Worm (Caenorhabditis elegans) whole organism, mixed stage, embryonic: ENCODE results near the gene cest-6.

Experiments
- blmp-1 ChIP-seq: fragments of 150-350 bp; optimal IDR thresholded peaks from 2 replicates; lab custom pipeline; 2014; ENCODE audit warnings: missing biosample characterization, missing genetic modification characterization
- ces-1 ChIP-seq: fragments of 150-350 bp; optimal IDR thresholded peaks from 2 replicates; lab custom pipeline; 2014; ENCODE audit warnings: missing biosample characterization, missing genetic modification reagents, missing genetic modification characterization
- elt-1 ChIP-seq: sonication (generic microtip); optimal IDR thresholded peaks from 2 replicates; lab custom pipeline; 2017; ENCODE audit warnings: missing genetic modification characterization, mild to moderate bottlenecking, missing compliant biosample characterization, antibody characterized with exemption, moderate library complexity, borderline replicate concordance; ENCODE audit not compliant: insufficient read depth
- flh-1 ChIP-seq: fragments of 200-800 bp; sonication (Bioruptor generic); optimal IDR thresholded peaks from 2 replicates; lab custom pipeline; 2018; ENCODE audit warnings: mild to moderate bottlenecking, missing genetic modification characterization, moderate library complexity, missing compliant biosample characterization
- lsy-2 ChIP-seq: fragments of 150-350 bp; optimal IDR thresholded peaks from 2 replicates; lab custom pipeline; 2014; ENCODE audit warnings: missing biosample characterization, missing genetic modification characterization
- mab-5 ChIP-seq: fragments of 150-350 bp; optimal IDR thresholded peaks from 2 replicates; lab custom pipeline; 2014; ENCODE audit warnings: missing biosample characterization, missing genetic modification characterization
- mep-1 ChIP-seq: fragments of 150-350 bp; optimal IDR thresholded peaks from 2 replicates; lab custom pipeline; 2017; ENCODE audit warnings: missing biosample characterization, missing genetic modification reagents, missing genetic modification characterization, inconsistent platforms
- nhr-237 ChIP-seq: fragments of 150-350 bp; optimal IDR thresholded peaks from 2 replicates; lab custom pipeline; 2014; ENCODE audit warnings: missing biosample characterization, missing genetic modification characterization
- nhr-76 ChIP-seq: sonication (generic microtip); optimal IDR thresholded peaks from 2 replicates; lab custom pipeline; 2017; ENCODE audit warnings: missing biosample characterization, missing genetic modification characterization
- sem-2 ChIP-seq: fragments of 200-800 bp; sonication (Bioruptor generic); optimal IDR thresholded peaks from 2 replicates; lab custom pipeline; 2018; ENCODE audit warnings: mild to moderate bottlenecking, missing genetic modification characterization, missing compliant biosample characterization
- unc-120 ChIP-seq: sonication (generic microtip); optimal IDR thresholded peaks from 2 replicates; lab custom pipeline; 2017; ENCODE audit warnings: missing genetic modification characterization, missing compliant biosample characterization; ENCODE audit not compliant: poor library complexity, severe bottlenecking
- unc-39 ChIP-seq: fragments of 150-350 bp; optimal IDR thresholded peaks from 2 replicates; lab custom pipeline; 2014; ENCODE audit warnings: missing biosample characterization, missing genetic modification characterization
- unc-62 ChIP-seq: fragments of 150-350 bp; optimal IDR thresholded peaks from 2 replicates; lab custom pipeline; 2014; ENCODE audit warnings: missing biosample characterization, missing genetic modification reagents, missing genetic modification characterization

DNA sequence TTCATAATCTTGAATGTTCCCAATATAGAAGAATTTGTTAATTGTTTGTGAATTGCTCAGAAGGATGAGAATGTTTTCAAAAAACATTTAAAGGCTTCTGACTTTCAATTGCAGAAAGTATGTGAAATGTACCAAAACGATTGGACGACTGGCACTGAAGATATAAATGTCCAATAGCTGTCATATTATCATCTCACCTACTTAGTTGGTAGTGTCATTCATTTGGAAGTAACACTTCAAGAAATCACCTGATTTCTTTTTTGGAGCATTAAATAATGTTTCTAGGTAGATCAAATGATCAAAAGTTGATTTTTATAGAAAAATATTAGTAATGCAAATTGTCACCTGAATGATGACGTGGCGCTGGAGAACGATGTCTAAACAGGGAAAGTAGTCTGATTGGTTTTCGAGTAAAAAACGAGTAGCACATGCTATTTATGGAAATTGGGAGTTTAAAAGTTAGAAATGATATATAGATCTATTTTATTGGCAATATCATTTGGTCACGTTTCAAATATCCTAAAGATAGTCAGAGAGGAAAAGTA lies 48.6 kb downstream of the cest-6 start:
- TF ChIP-seq sem-2 (GFP tag; lab: Kevin White, UChicago) (no peak), unc-62 (GFP tag; lab: Kevin White, UChicago) (no peak), ces-1 (GFP tag; lab: Kevin White, UChicago) (no peak), unc-39 (tag; lab: Kevin White, UChicago) (no peak), nhr-237 (tag; lab: Kevin White, UChicago) (no peak), elt-1 (tag; lab: Kevin White, UChicago) (no peak), mep-1 (tag; lab: Kevin White, UChicago) (no peak), unc-120 (tag; lab: Kevin White, UChicago) (no peak), blmp-1 (tag; lab: Kevin White, UChicago) (no peak), mab-5 (tag; lab: Kevin White, UChicago) (no peak), nhr-76 (tag; lab: Kevin White, UChicago) (no peak), flh-1 (no peak), lsy-2 (tag; lab: Kevin White, UChicago) (no peak)
